Worm (Caenorhabditis elegans) whole organism, L4 larva: ENCODE results near the gene B0244.4.
A peak's percentile ranks its signal among the peaks of the same experiment; 100 is the strongest.

Experiments used
- D1046.2 ChIP-seq: fragments of 200-800 bp; sonication (Bioruptor generic); IDR thresholded peaks from 2 replicates; pipeline ENCODE4 v1.3.6; 2022; ENCODE audit warnings: missing genetic modification characterization, missing compliant biosample characterization
- F26F4.8 ChIP-seq: fragments of 200-800 bp; sonication (Bioruptor generic); conservative IDR thresholded peaks from 2 replicates; pipeline ENCODE4 v1.3.6; 2022; ENCODE audit warnings: missing genetic modification characterization, missing compliant biosample characterization
- F37D6.2 ChIP-seq: sonication (generic microtip); optimal IDR thresholded peaks from 2 replicates; lab custom pipeline; 2016; ENCODE audit warnings: mild to moderate bottlenecking, missing genetic modification characterization, missing compliant biosample characterization
- F44E2.7 ChIP-seq: fragments of 200-800 bp; sonication (Bioruptor generic); IDR thresholded peaks from 2 replicates; pipeline ENCODE4 v2.1.2; 2022; ENCODE audit warnings: missing genetic modification characterization, missing compliant biosample characterization
- F49E8.2 ChIP-seq: sonication (generic microtip); optimal IDR thresholded peaks from 2 replicates; lab custom pipeline; 2016; ENCODE audit warnings: missing compliant biosample characterization, mild to moderate bottlenecking, missing genetic modification characterization, borderline replicate concordance
- T20F7.1 ChIP-seq: fragments of 200-800 bp; sonication (Bioruptor generic); optimal IDR thresholded peaks from 2 replicates; lab custom pipeline; 2018; ENCODE audit warnings: mild to moderate bottlenecking, missing genetic modification characterization, missing compliant biosample characterization
- Y48G9A.11 ChIP-seq: fragments of 200-800 bp; sonication (Bioruptor generic); IDR thresholded peaks from 2 replicates; pipeline ENCODE4 v1.3.6; 2022; ENCODE audit warnings: missing genetic modification reagents, missing genetic modification characterization, missing compliant biosample characterization
- aha-1 ChIP-seq: fragments of 150-350 bp; peaks from one replicate; lab custom pipeline; 2014; ENCODE audit warnings: missing biosample characterization, missing genetic modification characterization
- aly-2 ChIP-seq: sonication (generic microtip); optimal IDR thresholded peaks from 2 replicates; lab custom pipeline; 2018; ENCODE audit warnings: missing biosample characterization, missing genetic modification characterization
- ceh-32 ChIP-seq: sonication (generic microtip); optimal IDR thresholded peaks from 2 replicates; lab custom pipeline; 2016; ENCODE audit warnings: mild to moderate bottlenecking, missing genetic modification characterization, missing compliant biosample characterization; ENCODE audit not compliant: poor library complexity
- ceh-44 ChIP-seq: fragments of 200-800 bp; sonication (Bioruptor generic); IDR thresholded peaks from 2 replicates; pipeline ENCODE4 v1.3.6; 2022; ENCODE audit warnings: missing genetic modification reagents, missing genetic modification characterization, missing compliant biosample characterization
- daf-16 ChIP-seq, 3 experiments: sonication (generic microtip); optimal IDR thresholded peaks; 2 replicates each; lab custom pipeline; 2016 to 2017; ENCODE audit warnings: missing genetic modification characterization in 3 of 3, missing genetic modification reagents in 3 of 3, mild to moderate bottlenecking in 2 of 3, missing compliant biosample characterization in 2 of 3, missing biosample characterization in 1 of 3, moderate library complexity in 1 of 3
- daf-8 ChIP-seq: fragments of 200-800 bp; sonication (Bioruptor generic); IDR thresholded peaks from 2 replicates; pipeline ENCODE4 v1.3.6; 2022; ENCODE audit warnings: missing genetic modification characterization, missing compliant biosample characterization
- dmd-9 ChIP-seq: fragments of 200-800 bp; sonication (Bioruptor generic); IDR thresholded peaks from 2 replicates; pipeline ENCODE4 v1.3.6; 2022; ENCODE audit warnings: missing genetic modification reagents, missing genetic modification characterization, missing compliant biosample characterization
- egl-43 ChIP-seq: fragments of 200-800 bp; sonication (Bioruptor generic); IDR thresholded peaks from 2 replicates; pipeline ENCODE4 v1.3.6; 2022; ENCODE audit warnings: missing genetic modification reagents, missing genetic modification characterization, missing compliant biosample characterization
- hlh-11 ChIP-seq: fragments of 200-800 bp; sonication (Bioruptor generic); optimal IDR thresholded peaks from 2 replicates; lab custom pipeline; 2018; ENCODE audit warnings: mild to moderate bottlenecking, missing genetic modification characterization, missing compliant biosample characterization
- hlh-30 ChIP-seq: sonication (generic microtip); optimal IDR thresholded peaks from 2 replicates; lab custom pipeline; 2017; ENCODE audit warnings: antibody characterized with exemption, mild to moderate bottlenecking, missing genetic modification characterization, missing compliant biosample characterization; ENCODE audit not compliant: insufficient read depth
- jun-1 ChIP-seq: fragments of 150-350 bp; optimal IDR thresholded peaks from 2 replicates; lab custom pipeline; 2014; ENCODE audit warnings: missing biosample characterization, missing genetic modification reagents, missing genetic modification characterization
- lin-13 ChIP-seq: fragments of 150-350 bp; optimal IDR thresholded peaks from 2 replicates; lab custom pipeline; 2014; ENCODE audit warnings: missing biosample characterization, missing genetic modification reagents, missing genetic modification characterization
- lin-29 ChIP-seq: fragments of 200-800 bp; sonication (Bioruptor generic); IDR thresholded peaks from 2 replicates; pipeline ENCODE4 v1.3.6; 2022; ENCODE audit warnings: missing genetic modification reagents, missing genetic modification characterization, missing compliant biosample characterization
- lin-39 ChIP-seq: fragments of 150-350 bp; optimal IDR thresholded peaks from 2 replicates; lab custom pipeline; 2014; ENCODE audit warnings: missing biosample characterization, missing genetic modification reagents, missing genetic modification characterization
- lsy-2 ChIP-seq, 2 experiments: fragments of 150-350 bp in 1 of 2; sonication (generic microtip) in 1 of 2; optimal IDR thresholded peaks; 2 replicates each; lab custom pipeline; 2014 to 2017; ENCODE audit warnings: missing biosample characterization in 2 of 2, missing genetic modification characterization in 2 of 2
- mdl-1 ChIP-seq, 2 experiments: fragments of 150-350 bp in 1 of 2; sonication (generic microtip) in 1 of 2; optimal IDR thresholded peaks; 2 replicates each; lab custom pipeline; 2014 to 2017; ENCODE audit warnings: missing biosample characterization in 2 of 2, missing genetic modification characterization in 2 of 2
- mep-1 ChIP-seq: fragments of 150-350 bp; sonication (generic microtip); optimal IDR thresholded peaks from 3 replicates; lab custom pipeline; 2014; ENCODE audit warnings: missing biosample characterization, missing genetic modification characterization
- nhr-10 ChIP-seq: fragments of 150-350 bp; optimal IDR thresholded peaks from 2 replicates; lab custom pipeline; 2014; ENCODE audit warnings: missing biosample characterization, missing genetic modification characterization
- nhr-11 ChIP-seq: fragments of 150-350 bp; optimal IDR thresholded peaks from 2 replicates; lab custom pipeline; 2014; ENCODE audit warnings: missing biosample characterization, missing genetic modification characterization
- nhr-28 ChIP-seq: fragments of 150-350 bp; optimal IDR thresholded peaks from 2 replicates; lab custom pipeline; 2014; ENCODE audit warnings: missing biosample characterization, missing genetic modification characterization
- nhr-41 ChIP-seq: fragments of 200-800 bp; sonication (Bioruptor generic); IDR thresholded peaks from 2 replicates; pipeline ENCODE4 v1.3.6; 2022; ENCODE audit warnings: missing genetic modification reagents, missing genetic modification characterization, missing compliant biosample characterization
- nhr-42 ChIP-seq: fragments of 200-800 bp; sonication (Bioruptor generic); IDR thresholded peaks from 2 replicates; pipeline ENCODE4 v1.3.6; 2022; ENCODE audit warnings: missing genetic modification characterization, missing compliant biosample characterization
- pqm-1 ChIP-seq: sonication (generic microtip); optimal IDR thresholded peaks from 2 replicates; lab custom pipeline; 2017; ENCODE audit warnings: missing biosample characterization, missing genetic modification characterization
- saeg-2 ChIP-seq: fragments of 200-800 bp; sonication (Bioruptor generic); IDR thresholded peaks from 2 replicates; pipeline ENCODE4 v1.3.6; 2022; ENCODE audit warnings: missing genetic modification reagents, missing genetic modification characterization, missing compliant biosample characterization
- set-16 ChIP-seq: fragments of 200-800 bp; sonication (Bioruptor generic); IDR thresholded peaks from 2 replicates; pipeline ENCODE4 v1.3.6; 2022; ENCODE audit warnings: missing genetic modification reagents, missing genetic modification characterization, missing compliant biosample characterization
- skn-1 ChIP-seq: fragments of 150-350 bp; optimal IDR thresholded peaks from 2 replicates; lab custom pipeline; 2014; ENCODE audit warnings: missing biosample characterization, missing genetic modification characterization
- snpc-1.2 ChIP-seq: fragments of 200-800 bp; sonication (Bioruptor generic); IDR thresholded peaks from 2 replicates; pipeline ENCODE4 v1.3.6; 2022; ENCODE audit warnings: missing genetic modification reagents, missing genetic modification characterization, missing compliant biosample characterization
- spr-1 ChIP-seq: sonication (generic microtip); optimal IDR thresholded peaks from 2 replicates; lab custom pipeline; 2016; ENCODE audit warnings: mild to moderate bottlenecking, missing genetic modification characterization, missing compliant biosample characterization
- spr-3 ChIP-seq: fragments of 200-800 bp; sonication (Bioruptor generic); optimal IDR thresholded peaks from 2 replicates; lab custom pipeline; 2018; ENCODE audit warnings: mild to moderate bottlenecking, missing genetic modification characterization, missing compliant biosample characterization
- tag-97 ChIP-seq: fragments of 200-800 bp; sonication (Bioruptor generic); IDR thresholded peaks from 2 replicates; pipeline ENCODE4 v1.3.6; 2022; ENCODE audit warnings: missing genetic modification characterization, missing compliant biosample characterization
- unc-130 ChIP-seq: sonication (generic microtip); optimal IDR thresholded peaks from 2 replicates; lab custom pipeline; 2016; ENCODE audit warnings: missing genetic modification reagents, missing genetic modification characterization, missing compliant biosample characterization
- unc-39 ChIP-seq: sonication (generic microtip); optimal IDR thresholded peaks from 2 replicates; lab custom pipeline; 2017; ENCODE audit warnings: missing biosample characterization, missing genetic modification characterization
- vab-7 ChIP-seq: fragments of 200-800 bp; sonication (Bioruptor generic); IDR thresholded peaks from 2 replicates; pipeline ENCODE4 v1.3.6; 2022; ENCODE audit warnings: missing genetic modification reagents, missing genetic modification characterization, missing compliant biosample characterization
- zag-1 ChIP-seq: fragments of 150-350 bp; optimal IDR thresholded peaks from 2 replicates; lab custom pipeline; 2014; ENCODE audit warnings: missing biosample characterization, missing genetic modification characterization
- zip-2 ChIP-seq: fragments of 150-350 bp; optimal IDR thresholded peaks from 2 replicates; lab custom pipeline; 2014; ENCODE audit warnings: missing biosample characterization, missing genetic modification characterization
- ztf-11 ChIP-seq: fragments of 150-350 bp; optimal IDR thresholded peaks from 2 replicates; lab custom pipeline; 2014; ENCODE audit warnings: missing biosample characterization, missing genetic modification characterization

B0244.4 gene

ce11 chrIII:5740666-5741065 lies 6.6 kb upstream of the B0244.4 start, which contains the start of gene B0244.16:
TSS of gene B0244.16 (plus strand) at chrIII:5740966.
- TF ChIP-seq Y48G9A.11 (GFP tag; lab: Robert Waterston, UW) (no peak), F44E2.7 (GFP tag; lab: Robert Waterston, UW) (no peak), lin-13 (no peak), aly-2 (tag; lab: Kevin White, UChicago) (no peak), zip-2 (tag; lab: Kevin White, UChicago) (no peak), saeg-2 (GFP tag; lab: Robert Waterston, UW) (no peak), spr-1 (tag; lab: Kevin White, UChicago) (no peak), T20F7.1 (GFP tag; lab: Kevin White, UChicago) (no peak), ceh-32 (tag; lab: Kevin White, UChicago) (no peak)

DNA sequence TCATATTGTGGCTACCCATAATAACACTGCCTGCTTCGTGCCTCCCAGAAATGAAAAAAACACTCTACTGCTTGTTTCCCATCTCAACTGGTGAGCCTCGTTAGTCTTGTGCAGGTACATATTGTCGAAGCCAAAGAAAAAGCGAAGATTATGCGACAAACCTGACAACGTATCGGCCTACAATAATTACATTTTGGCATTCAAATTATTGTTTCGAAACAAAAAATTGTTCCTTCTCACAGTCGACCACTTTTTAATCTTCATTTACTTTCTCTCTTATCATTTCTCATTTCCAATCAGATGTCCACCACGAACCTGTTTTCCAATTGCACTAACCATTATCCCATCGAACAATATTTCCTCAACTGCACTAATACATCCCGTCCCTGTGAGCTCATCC lies 4.2 kb upstream of the B0244.4 start, which contains the start of gene B0244.15:
Gene B0244.15 (plus strand): TSS at position 301 of the 400 bp plus-strand sequence.
- TF ChIP-seq unc-130 (GFP tag; lab: Kevin White, UChicago) (no peak), egl-43 (GFP tag; lab: Robert Waterston, UW) (no peak), aly-2 (tag; lab: Kevin White, UChicago) (no peak), mdl-1 (tag; optimal IDR thresholded peaks at IDR 0.05; lab: Kevin White, UChicago) (no peak), F26F4.8 (GFP tag; lab: Robert Waterston, UW) (no peak), ceh-44 (GFP tag; lab: Robert Waterston, UW) (no peak), unc-39 (tag; lab: Kevin White, UChicago) (no peak), lin-39 (tag; lab: Kevin White, UChicago) (no peak), daf-16 (GFP tag; optimal IDR thresholded peaks at IDR 0.05; lab: Kevin White, UChicago) (no peak), daf-16 (tag; optimal IDR thresholded peaks at IDR 0.05; lab: Kevin White, UChicago) (no peak), jun-1 (no peak), nhr-28 (tag; lab: Kevin White, UChicago) (no peak), lin-29 (GFP tag; lab: Robert Waterston, UW) (no peak)
- TF ChIP-seq, all 104 proteins: peak for 0

ce11 chrIII:5744579-5744978 lies 2.7 kb upstream of the B0244.4 start, which contains the start of gene B0244.5:
TSS of gene B0244.5 (plus strand) at chrIII:5744879.
- TF ChIP-seq nhr-28 (tag; lab: Kevin White, UChicago) (no peak), nhr-10 (tag; lab: Kevin White, UChicago) (no peak), snpc-1.2 (GFP tag; lab: Robert Waterston, UW) (no peak), nhr-41 (GFP tag; lab: Robert Waterston, UW) (no peak), daf-8 (no peak), vab-7 (GFP tag; lab: Robert Waterston, UW) (no peak), mep-1 (tag; lab: Kevin White, UChicago) (no peak), D1046.2 (GFP tag; lab: Robert Waterston, UW) (no peak), F37D6.2 (tag; lab: Kevin White, UChicago) (no peak)

DNA sequence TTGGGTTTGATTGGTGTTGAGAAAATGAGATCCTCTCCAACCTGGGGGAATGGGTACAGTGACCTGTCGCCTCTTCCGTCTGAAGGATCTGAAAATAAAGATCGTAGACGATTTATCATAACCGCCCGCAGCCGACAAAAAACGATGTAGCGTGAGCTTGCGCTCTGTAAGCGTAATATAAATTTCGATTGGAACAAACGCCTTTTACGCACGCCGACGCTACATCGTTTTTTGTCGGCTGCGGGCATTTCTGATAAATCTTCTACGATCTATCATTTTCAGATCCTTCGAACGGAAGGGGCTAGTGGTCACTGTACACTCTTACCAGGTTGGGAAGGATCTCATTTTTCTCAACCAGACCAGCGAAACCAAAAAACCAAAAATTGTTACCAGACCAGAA lies 1.1 kb downstream of the B0244.4 start:
- no peak for TF ChIP-seq tag-97 (GFP tag; lab: Robert Waterston, UW)
- no peak for TF ChIP-seq spr-1 (tag; lab: Kevin White, UChicago)
- TF ChIP-seq unc-39 (tag; lab: Kevin White, UChicago), result no peak
- TF ChIP-seq hlh-30 (tag; lab: Kevin White, UChicago), result no peak
- peak; percentile 63 for TF ChIP-seq aha-1 (tag; lab: Kevin White, UChicago)

DNA sequence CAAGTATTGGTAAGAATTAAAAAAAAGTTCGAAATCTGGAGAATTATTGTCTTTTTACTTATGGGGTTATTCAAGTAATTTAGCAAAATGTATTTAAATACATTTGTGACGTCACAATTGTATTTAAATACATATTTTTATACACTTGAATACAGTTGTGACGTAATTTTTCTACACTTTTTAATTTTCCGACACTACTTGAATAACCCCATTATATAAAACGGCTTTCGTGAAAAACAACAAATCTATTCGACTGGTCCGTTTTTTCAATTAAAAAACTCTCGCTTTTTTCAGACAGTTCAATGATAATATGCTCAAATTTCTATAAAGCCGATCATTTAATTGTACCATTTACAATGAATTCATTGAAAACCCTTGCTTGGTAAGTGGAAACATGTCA lies 3.2 kb downstream of the B0244.4 start:
- TF ChIP-seq F26F4.8 (GFP tag; lab: Robert Waterston, UW) (no peak), nhr-42 (GFP tag; lab: Robert Waterston, UW) (no peak), skn-1 (tag; lab: Kevin White, UChicago) (no peak), dmd-9 (GFP tag; lab: Robert Waterston, UW) (no peak), ztf-11 (no peak), hlh-11 (no peak), tag-97 (GFP tag; lab: Robert Waterston, UW) (no peak), spr-3 (no peak), lsy-2 (tag; optimal IDR thresholded peaks at IDR 0.05; lab: Kevin White, UChicago) (no peak), daf-8 (no peak), set-16 (GFP tag; lab: Robert Waterston, UW) (no peak), F37D6.2 (tag; lab: Kevin White, UChicago) (no peak), nhr-11 (tag; lab: Kevin White, UChicago) (no peak), pqm-1 (tag; lab: Kevin White, UChicago) (no peak), egl-43 (GFP tag; lab: Robert Waterston, UW) (no peak), zag-1 (no peak), nhr-41 (GFP tag; lab: Robert Waterston, UW) (no peak), F49E8.2 (tag; lab: Kevin White, UChicago) (no peak)
